Fruit fly (Drosophila melanogaster): ENCODE measurements around the gene wtrw.

wtrw gene

DNA sequence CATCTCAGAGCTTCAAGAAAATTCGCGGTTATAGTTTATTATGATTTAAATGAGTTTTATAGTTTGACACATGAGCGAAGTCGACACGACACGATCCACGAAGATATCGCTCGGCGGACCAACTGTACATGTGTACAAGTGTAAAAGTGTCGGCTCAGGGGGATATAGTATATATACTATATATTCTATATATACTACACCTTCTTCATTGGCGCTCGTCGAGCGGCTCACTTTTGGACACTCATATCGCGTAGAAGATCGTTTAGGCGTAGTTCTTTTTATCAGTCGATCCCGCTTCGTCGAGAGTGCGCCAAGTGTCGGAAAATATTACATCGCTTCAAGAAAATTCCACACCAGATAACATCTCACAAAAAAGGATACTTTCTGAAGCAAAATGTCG is at the start of gene wtrw:
wtrw (plus strand) TSS at position 301 of the 400 bp plus-strand sequence.
- TF ChIP-seq CG17806 (tag; optimal IDR thresholded peaks at IDR 0.05) (no peak), EcR (GFP tag; optimal IDR thresholded peaks at IDR 0.05) (no peak), CG4496 (GFP tag; IDR thresholded peaks at IDR 0.05) (no peak), Ets98B (GFP tag; IDR thresholded peaks at IDR 0.05) (no peak), Snoo (tag; optimal IDR thresholded peaks at IDR 0.05) (no peak), D1 (tag; optimal IDR thresholded peaks at IDR 0.05) (no peak), CG14655 (GFP tag; optimal IDR thresholded peaks at IDR 0.05) (no peak)

DNA sequence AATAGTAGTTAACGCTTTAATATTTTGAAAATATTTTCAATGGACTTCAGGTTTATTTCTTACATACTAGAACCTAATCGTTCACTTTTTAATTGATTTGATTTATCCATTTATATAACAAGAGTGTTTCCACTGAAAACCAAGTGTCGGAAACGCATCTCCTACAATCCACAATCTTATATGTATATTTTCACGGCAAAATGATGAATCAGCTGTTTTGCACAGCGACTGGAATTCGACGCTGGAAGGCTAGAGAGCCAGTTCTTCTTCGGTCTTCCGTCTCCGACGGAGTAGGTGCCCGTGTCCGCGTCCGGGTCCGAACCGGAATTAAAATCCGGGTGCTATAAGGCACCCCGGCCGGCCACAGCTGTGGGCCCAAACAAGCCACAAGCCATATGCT is 6.7 kb upstream of the wtrw start:
- TF ChIP-seq CG17806 (tag; optimal IDR thresholded peaks at IDR 0.05) = no peak
- TF ChIP-seq rn (GFP tag; IDR thresholded peaks at IDR 0.05) = no peak

DNA sequence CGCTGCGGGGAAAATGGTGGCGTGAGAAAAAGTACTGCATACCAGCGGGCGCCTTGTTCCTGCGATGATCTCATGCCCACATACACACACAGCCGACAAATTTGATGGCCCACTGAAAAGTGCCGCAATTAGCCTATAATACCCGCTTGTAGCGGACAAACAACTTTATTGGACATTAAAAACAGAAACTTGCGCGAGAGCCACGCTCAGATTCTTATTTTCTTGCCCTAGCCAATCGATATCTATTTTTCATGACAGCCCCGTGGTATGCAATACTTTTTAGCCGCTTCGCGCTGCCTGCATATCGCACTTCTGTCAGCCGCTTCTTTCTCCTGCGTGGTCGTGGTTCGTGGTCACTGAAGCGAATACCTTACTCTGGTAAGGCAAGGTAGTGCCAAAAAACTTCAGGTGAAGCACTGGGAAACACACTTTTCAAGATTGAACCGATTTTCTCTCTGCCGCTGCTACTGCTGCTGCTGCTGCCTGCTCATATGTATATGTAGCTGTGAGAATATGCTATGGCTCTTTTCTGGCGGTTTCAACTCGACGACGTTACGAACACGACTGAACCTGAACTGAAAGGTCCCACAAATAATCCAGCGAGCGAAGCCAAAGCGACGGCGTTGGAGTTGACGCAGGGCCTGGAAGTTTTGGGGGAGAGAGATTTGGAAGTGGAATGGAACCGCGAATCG is 4.8 kb upstream of the wtrw start, which contains the start of gene CG17816:
CG17816 (minus strand) TSS at position 567 of the 692 bp plus-strand sequence.
- TF ChIP-seq EcR (GFP tag; optimal IDR thresholded peaks at IDR 0.05) = peak; percentile 28
- TF ChIP-seq CG13204 (GFP tag; optimal IDR thresholded peaks at IDR 0.05) = peak; percentile 12
- TF ChIP-seq D1 (tag; optimal IDR thresholded peaks at IDR 0.05) = no peak
- peak; percentile 61; the same call in 2 of the 3 replicates for TF ChIP-seq CG4496 (GFP tag; IDR thresholded peaks at IDR 0.05)

DNA sequence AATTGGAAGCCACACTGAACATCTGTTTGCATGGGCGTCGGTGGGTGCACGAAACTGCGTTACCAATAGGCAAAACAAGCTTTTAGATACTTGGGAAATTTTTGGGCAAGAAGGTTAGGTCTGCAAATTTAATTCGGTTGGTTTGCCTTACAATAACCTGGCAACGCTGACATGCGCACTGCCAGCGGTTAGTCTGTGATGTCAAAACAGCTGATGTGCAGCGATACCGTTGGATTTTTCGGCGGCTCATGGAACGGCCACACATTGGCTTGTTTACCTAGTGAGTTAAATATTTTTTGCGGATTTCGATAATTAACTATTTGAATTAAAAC is 4.3 kb upstream of the wtrw start, which contains the start of gene ArgRS-m:
ArgRS-m (plus strand) TSS at position 187 of the 332 bp plus-strand sequence.
- TF ChIP-seq CG4496 (GFP tag; IDR thresholded peaks at IDR 0.05) (peak; percentile 82), rn (GFP tag; IDR thresholded peaks at IDR 0.05) (no peak), CG13204 (GFP tag; optimal IDR thresholded peaks at IDR 0.05) (no peak), CG17806 (tag; optimal IDR thresholded peaks at IDR 0.05) (peak; percentile 2), CG15710 (tag; optimal IDR thresholded peaks at IDR 0.05) (peak; percentile 31), CG34367 (tag; optimal IDR thresholded peaks at IDR 0.05) (peak; percentile 30), CG10348 (GFP tag; IDR thresholded peaks at IDR 0.05) (no peak), D1 (tag; optimal IDR thresholded peaks at IDR 0.05) (no peak), Pif1B (GFP tag; optimal IDR thresholded peaks at IDR 0.05) (peak; percentile 12), Ets98B (GFP tag; IDR thresholded peaks at IDR 0.05) (peak; percentile 61; the same call in 1 of the 2 replicates), CG12605 (GFP tag; IDR thresholded peaks at IDR 0.05) (no peak; the same call in 1 of the 2 replicates), gl (tag; optimal IDR thresholded peaks at IDR 0.05) (no peak), CG14655 (GFP tag; optimal IDR thresholded peaks at IDR 0.05) (peak; percentile 37), CG9948 (tag; optimal IDR thresholded peaks at IDR 0.05) (peak; percentile 40), Pif1A (GFP tag; optimal IDR thresholded peaks at IDR 0.05) (no peak), Snoo (tag; optimal IDR thresholded peaks at IDR 0.05) (no peak), fd96Ca (GFP tag; IDR thresholded peaks at IDR 0.05) (peak; percentile 48; the same call in 1 of the 3 replicates), CG32121 (GFP tag; IDR thresholded peaks at IDR 0.05) (peak; percentile 47; the same call in 1 of the 2 replicates), EcR (GFP tag; optimal IDR thresholded peaks at IDR 0.05) (no peak), CG8301 (tag; optimal IDR thresholded peaks at IDR 0.05) (no peak), CG8159 (tag; optimal IDR thresholded peaks at IDR 0.05) (peak; percentile 20)

DNA sequence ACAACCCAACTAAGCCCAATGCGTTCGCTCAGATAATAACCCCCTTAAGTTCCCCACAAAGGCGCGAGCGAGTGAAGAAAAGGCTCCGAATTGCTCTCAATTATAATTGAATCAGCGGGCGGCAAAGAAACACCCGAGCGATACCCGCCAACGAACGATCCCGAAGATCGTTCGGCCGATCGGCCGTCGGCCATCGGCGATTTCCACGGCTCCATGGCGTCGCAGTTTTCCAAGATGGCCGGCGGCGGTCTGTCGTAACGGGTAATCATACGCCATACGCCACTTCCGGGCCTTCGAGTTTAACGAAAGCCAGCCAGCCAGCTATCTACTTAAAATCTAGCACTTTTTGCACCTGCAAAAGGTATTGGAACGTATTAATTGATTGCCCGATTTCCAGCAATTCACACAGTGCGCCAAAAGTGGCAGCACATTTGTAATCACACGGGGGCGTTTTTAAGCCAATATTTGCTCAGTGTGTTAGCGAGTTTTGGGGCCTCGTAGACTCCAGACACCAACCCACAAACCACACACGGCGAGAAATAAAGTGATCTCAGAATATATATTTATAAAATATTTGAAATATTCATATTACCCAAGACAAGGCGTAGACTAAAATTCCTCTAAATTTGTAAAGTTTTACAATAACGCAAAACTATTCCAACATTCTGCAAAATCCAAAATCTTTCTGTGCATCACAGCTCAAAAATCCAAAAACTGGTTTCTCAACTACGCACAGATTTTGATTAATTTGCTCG is 1.3 kb downstream of the wtrw start:
- peak; percentile 27 for TF ChIP-seq CG17806 (tag; optimal IDR thresholded peaks at IDR 0.05)
- TF ChIP-seq Pif1B (GFP tag; optimal IDR thresholded peaks at IDR 0.05) = peak; percentile 62
- no peak for TF ChIP-seq D1 (tag; optimal IDR thresholded peaks at IDR 0.05)
- peak; percentile 84 for TF ChIP-seq fd96Ca (GFP tag; IDR thresholded peaks at IDR 0.05)
- no peak for TF ChIP-seq EcR (GFP tag; optimal IDR thresholded peaks at IDR 0.05)
- TF ChIP-seq CG34367 (tag; optimal IDR thresholded peaks at IDR 0.05) = no peak
- TF ChIP-seq rn (GFP tag; IDR thresholded peaks at IDR 0.05) = peak; percentile 61; the same call in 1 of the 2 replicates
- TF ChIP-seq Pif1A (GFP tag; optimal IDR thresholded peaks at IDR 0.05) = peak; percentile 53
- TF ChIP-seq CG8301 (tag; optimal IDR thresholded peaks at IDR 0.05) = peak; percentile 1
- TF ChIP-seq CG8159 (tag; optimal IDR thresholded peaks at IDR 0.05) = peak; percentile 3
- peak; percentile 71 for TF ChIP-seq CG12605 (GFP tag; IDR thresholded peaks at IDR 0.05)
- peak; percentile 39 for TF ChIP-seq CG14655 (GFP tag; optimal IDR thresholded peaks at IDR 0.05)
- TF ChIP-seq gl (tag; optimal IDR thresholded peaks at IDR 0.05) = no peak
- peak; percentile 88 for TF ChIP-seq CG32121 (GFP tag; IDR thresholded peaks at IDR 0.05)
- peak; percentile 11 for TF ChIP-seq Snoo (tag; optimal IDR thresholded peaks at IDR 0.05)
- peak; percentile 1 for TF ChIP-seq CG15710 (tag; optimal IDR thresholded peaks at IDR 0.05)
- TF ChIP-seq CG9948 (tag; optimal IDR thresholded peaks at IDR 0.05) = no peak
- peak; percentile 79 for TF ChIP-seq Ets98B (GFP tag; IDR thresholded peaks at IDR 0.05)
- TF ChIP-seq CG4496 (GFP tag; IDR thresholded peaks at IDR 0.05) = peak; percentile 87
- peak; percentile 17 for TF ChIP-seq CG13204 (GFP tag; optimal IDR thresholded peaks at IDR 0.05)
- TF ChIP-seq CG10348 (GFP tag; IDR thresholded peaks at IDR 0.05) = no peak

DNA sequence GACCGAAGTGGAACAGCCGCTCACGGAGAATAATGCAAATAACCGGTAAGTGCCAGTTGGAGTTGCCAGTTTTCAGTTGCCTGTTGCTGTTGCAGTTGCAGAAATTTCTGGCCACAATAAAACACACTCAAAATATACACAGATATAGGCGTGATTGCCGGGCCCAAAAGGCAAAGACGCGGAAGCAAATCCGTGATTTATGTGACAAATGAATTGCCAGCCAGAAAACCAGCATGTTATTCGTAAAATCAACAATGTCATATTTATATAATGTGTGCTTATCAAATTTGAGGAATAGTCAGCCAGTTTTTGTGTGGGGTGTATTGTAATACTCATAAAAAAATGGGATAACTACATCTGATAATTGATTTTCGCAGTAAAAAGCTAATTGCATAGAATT is 3.5 kb downstream of the wtrw start:
- TF ChIP-seq CG14655 (GFP tag; optimal IDR thresholded peaks at IDR 0.05) (peak; percentile 18), CG32121 (GFP tag; IDR thresholded peaks at IDR 0.05) (no peak), fd96Ca (GFP tag; IDR thresholded peaks at IDR 0.05) (0 out of 3 replicates have a peak, but pooled peaks have one; percentile 42)
